Worm (Caenorhabditis elegans): ENCODE measurements around the gene D1054.9.

The D1054.9 gene

DNA sequence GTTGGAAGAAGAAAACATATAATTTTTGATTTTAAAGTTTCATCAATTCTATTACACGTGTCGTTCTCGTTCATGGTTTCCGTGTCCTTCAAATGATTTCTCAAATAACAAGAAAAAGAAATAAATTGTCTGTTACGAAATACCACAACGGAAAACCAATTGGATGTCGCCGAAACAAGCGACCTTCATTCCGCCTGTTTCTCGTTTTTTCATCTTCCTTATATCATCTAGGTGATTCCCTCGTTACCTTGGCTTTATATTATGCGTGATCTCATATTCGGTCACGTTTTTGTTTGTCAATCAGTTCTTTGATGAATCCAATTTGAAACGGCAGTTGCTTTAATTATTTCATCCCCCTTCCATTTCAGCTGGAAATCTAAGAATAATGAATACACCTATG lies 33.7 kb downstream of the D1054.9 start (continued):
- TF ChIP-seq aha-1 (tag) (peak; percentile 22), hmg-1.1 (GFP tag; IDR thresholded peaks at IDR 0.05) (no peak), nhr-28 (tag; optimal IDR thresholded peaks at IDR 0.05) (peak; percentile 8), egl-27 (tag; optimal IDR thresholded peaks at IDR 0.05) (no peak), snpc-1.2 (GFP tag; IDR thresholded peaks at IDR 0.05) (no peak), nhr-237 (tag; optimal IDR thresholded peaks at IDR 0.05) (no peak)

ce11 chrV:10756698-10757097 lies 34.2 kb downstream of the D1054.9 start, which contains the start of gene irld-6:
TSS of gene irld-6 (minus strand) at chrV:10756798.
- no peak for TF ChIP-seq pqm-1 (tag; optimal IDR thresholded peaks at IDR 0.05)
- TF ChIP-seq unc-39 (tag; optimal IDR thresholded peaks at IDR 0.05) = no peak
- no peak for TF ChIP-seq ZK337.2 (GFP tag; IDR thresholded peaks at IDR 0.05)
- no peak for TF ChIP-seq ceh-28 (tag; optimal IDR thresholded peaks at IDR 0.05)
- no peak for TF ChIP-seq ztf-11 (tag; optimal IDR thresholded peaks at IDR 0.05)
- no peak for TF ChIP-seq lim-7 (GFP tag; IDR thresholded peaks at IDR 0.05)
- TF ChIP-seq daf-19 (GFP tag; conservative IDR thresholded peaks at IDR 0.05) = no peak
- TF ChIP-seq egl-43 (GFP tag; IDR thresholded peaks at IDR 0.05) = no peak
- TF ChIP-seq dmd-6 (GFP tag; IDR thresholded peaks at IDR 0.05) = no peak
- TF ChIP-seq hif-1 (tag; optimal IDR thresholded peaks at IDR 0.05) = no peak
- no peak for TF ChIP-seq madf-9 (GFP tag; conservative IDR thresholded peaks at IDR 0.05)
- no peak for TF ChIP-seq snpc-4 (tag; optimal IDR thresholded peaks at IDR 0.05)
- TF ChIP-seq pha-4 (GFP tag; IDR thresholded peaks at IDR 0.05) = no peak
- no peak for TF ChIP-seq pha-4 (tag; optimal IDR thresholded peaks at IDR 0.05)
- no peak for TF ChIP-seq daf-12 (tag; optimal IDR thresholded peaks at IDR 0.05)
- no peak for TF ChIP-seq nhr-28 (tag; optimal IDR thresholded peaks at IDR 0.05)
- TF ChIP-seq daf-8 (GFP tag; IDR thresholded peaks at IDR 0.05) = no peak
- no peak for TF ChIP-seq mep-1 (tag; optimal IDR thresholded peaks at IDR 0.05)
- TF ChIP-seq nhr-48 (tag; optimal IDR thresholded peaks at IDR 0.05) = no peak
- TF ChIP-seq lin-38 (GFP tag; IDR thresholded peaks at IDR 0.05) = no peak
- no peak for TF ChIP-seq F10B5.3 (tag; optimal IDR thresholded peaks at IDR 0.05)

ce11 chrV:10754050-10754449 lies 36.8 kb downstream of the D1054.9 start, which contains the start of gene F28H7.7:
TSS of gene F28H7.7 (minus strand) at chrV:10754150.
- TF ChIP-seq ceh-32 (tag; optimal IDR thresholded peaks at IDR 0.05; ENCODE audit: poor library complexity) = no peak
- no peak for TF ChIP-seq rbr-2 (tag; optimal IDR thresholded peaks at IDR 0.05)
- TF ChIP-seq nhr-76 (tag; optimal IDR thresholded peaks at IDR 0.05) = no peak
- no peak for TF ChIP-seq skn-1 (tag; optimal IDR thresholded peaks at IDR 0.05)
- TF ChIP-seq ceh-44 (GFP tag; IDR thresholded peaks at IDR 0.05) = no peak
- TF ChIP-seq D1046.2 (GFP tag; IDR thresholded peaks at IDR 0.05) = no peak
- TF ChIP-seq unc-130 (GFP tag; optimal IDR thresholded peaks at IDR 0.05) = no peak

ce11 chrV:10750630-10751029 lies 40.2 kb downstream of the D1054.9 start, which contains the start of gene F28H7.3:
TSS of gene F28H7.3 (minus strand) at chrV:10750788.
- TF ChIP-seq nhr-41 (GFP tag; IDR thresholded peaks at IDR 0.05) = no peak
- TF ChIP-seq nhr-6 (tag; optimal IDR thresholded peaks at IDR 0.05) = no peak
- no peak for TF ChIP-seq fos-1 (tag; optimal IDR thresholded peaks at IDR 0.05)
- TF ChIP-seq nhr-28 (tag; optimal IDR thresholded peaks at IDR 0.05) = peak; percentile 73
- no peak for TF ChIP-seq F37D6.2 (tag; optimal IDR thresholded peaks at IDR 0.05)
- TF ChIP-seq dmd-6 (GFP tag; IDR thresholded peaks at IDR 0.05) = peak; percentile 97
- no peak for TF ChIP-seq lir-3 (tag; optimal IDR thresholded peaks at IDR 0.05)
- TF ChIP-seq dve-1 (tag; optimal IDR thresholded peaks at IDR 0.05; ENCODE audit: insufficient read depth) = peak; percentile 77
- no peak for TF ChIP-seq cey-2 (tag; optimal IDR thresholded peaks at IDR 0.05; ENCODE audit: borderline replicate concordance, insufficient read depth)
- TF ChIP-seq hlh-11 (tag; optimal IDR thresholded peaks at IDR 0.05) = peak; percentile 65
- no peak for TF ChIP-seq nhr-111 (GFP tag; optimal IDR thresholded peaks at IDR 0.05)
- peak; percentile 61; the same call in 1 of the 2 replicates for TF ChIP-seq lin-1 (GFP tag; IDR thresholded peaks at IDR 0.05)
- no peak for TF ChIP-seq hmg-1.1 (GFP tag; IDR thresholded peaks at IDR 0.05)
- no peak for TF ChIP-seq Y5F2A.4 (GFP tag; optimal IDR thresholded peaks at IDR 0.05)
- TF ChIP-seq tra-1 (GFP tag; IDR thresholded peaks at IDR 0.05) = peak; percentile 45; the same call in 1 of the 2 replicates
- TF ChIP-seq nhr-77 (tag; optimal IDR thresholded peaks at IDR 0.05) = peak; percentile 49
- no peak for TF ChIP-seq daf-16 (GFP tag; optimal IDR thresholded peaks at IDR 0.05)
- peak; percentile 51 for TF ChIP-seq daf-16 (tag; optimal IDR thresholded peaks at IDR 0.05)
- peak; percentile 46 for TF ChIP-seq mxl-3 (GFP tag; optimal IDR thresholded peaks at IDR 0.05)
- peak; percentile 41 for TF ChIP-seq nhr-48 (tag; optimal IDR thresholded peaks at IDR 0.05)
- TF ChIP-seq pqm-1 (tag; optimal IDR thresholded peaks at IDR 0.05) = peak; percentile 94
